Worm (Caenorhabditis elegans): Measurements from ENCODE around the gene ctsa-1.2.

ce11 chrII:11700635-11701034 is 38.5 kb upstream of the ctsa-1.2 start:
- no peak for TF ChIP-seq pha-4 (tag; optimal IDR thresholded peaks at IDR 0.05)
- no peak for TF ChIP-seq dox-1 (GFP tag; IDR thresholded peaks at IDR 0.05)
- TF ChIP-seq sptf-2 (GFP tag; optimal IDR thresholded peaks at IDR 0.05) = no peak
- peak; percentile 77 for TF ChIP-seq madf-6 (GFP tag; IDR thresholded peaks at IDR 0.05)
- TF ChIP-seq F37B4.10 (GFP tag; IDR thresholded peaks at IDR 0.05) = no peak

Data from whole organism, young adult.